Fruit fly (Drosophila melanogaster): ENCODE measurements around the gene CG10472.

The CG10472 gene

dm6 chr3L:6094697-6095096 is 32.0 kb upstream of the CG10472 start, which contains the start of the genes CG10467 and loj (continued):
- peak; percentile 93 for TF ChIP-seq CG31224 (GFP tag; IDR thresholded peaks at IDR 0.05)
- peak; percentile 94 for TF ChIP-seq cato (GFP tag; optimal IDR thresholded peaks at IDR 0.05; ENCODE audit: borderline replicate concordance)
- TF ChIP-seq Sin3A (optimal IDR thresholded peaks at IDR 0.05) = peak; percentile 50
- TF ChIP-seq Mrtf (GFP tag; IDR thresholded peaks at IDR 0.05) = peak; percentile 96
- no peak for TF ChIP-seq D (optimal IDR thresholded peaks at IDR 0.05)
- TF ChIP-seq D (GFP tag; optimal IDR thresholded peaks at IDR 0.05) = peak; percentile 91
- TF ChIP-seq nmo (GFP tag; optimal IDR thresholded peaks at IDR 0.05) = peak; percentile 98
- TF ChIP-seq hkb (optimal IDR thresholded peaks at IDR 0.05) = no peak
- TF ChIP-seq hkb (GFP tag; IDR thresholded peaks at IDR 0.05) = peak; percentile 90
- peak; percentile 87 for TF ChIP-seq Nf-YA (GFP tag; IDR thresholded peaks at IDR 0.05)
- TF ChIP-seq CG11695 (GFP tag; IDR thresholded peaks at IDR 0.05) = peak; percentile 89
- peak; percentile 86 for TF ChIP-seq CG13296 (GFP tag; optimal IDR thresholded peaks at IDR 0.05)
- TF ChIP-seq CG10209 (GFP tag; optimal IDR thresholded peaks at IDR 0.05) = peak; percentile 95
- peak; percentile 72 for TF ChIP-seq ac (GFP tag; optimal IDR thresholded peaks at IDR 0.05)
- TF ChIP-seq slp2 (GFP tag; optimal IDR thresholded peaks at IDR 0.05) = peak; percentile 72
- TF ChIP-seq mam (GFP tag; optimal IDR thresholded peaks at IDR 0.05) = peak; percentile 93
- peak; percentile 98 for TF ChIP-seq ranshi (GFP tag; IDR thresholded peaks at IDR 0.05)
- peak; percentile 73 for TF ChIP-seq Deaf1 (tag; optimal IDR thresholded peaks at IDR 0.05)
- peak; percentile 63 for TF ChIP-seq CG3995 (GFP tag; optimal IDR thresholded peaks at IDR 0.05)
- peak; percentile 90 for TF ChIP-seq sd (tag; optimal IDR thresholded peaks at IDR 0.05)
- peak; percentile 96 for TF ChIP-seq CG2889 (GFP tag; IDR thresholded peaks at IDR 0.05)
- peak; percentile 77; the same call in 1 of the 2 replicates for TF ChIP-seq aop (GFP tag; IDR thresholded peaks at IDR 0.05)
- no peak for TF ChIP-seq HLHmδ (GFP tag; optimal IDR thresholded peaks at IDR 0.05)
- peak; percentile 60 for TF ChIP-seq Atf-2 (GFP tag; optimal IDR thresholded peaks at IDR 0.05)
- TF ChIP-seq CG42726 (GFP tag; IDR thresholded peaks at IDR 0.05; ENCODE audit: partially characterized antibody) = peak; percentile 53; the same call in 1 of the 2 replicates
- TF ChIP-seq Meics (GFP tag; optimal IDR thresholded peaks at IDR 0.05) = peak; percentile 92
- no peak for TF ChIP-seq Neu2 (GFP tag; optimal IDR thresholded peaks at IDR 0.05; ENCODE audit: borderline replicate concordance)
- TF ChIP-seq CG7357 (GFP tag; IDR thresholded peaks at IDR 0.05) = peak; percentile 92
- TF ChIP-seq Nf-YC (tag; optimal IDR thresholded peaks at IDR 0.05) = peak; percentile 80
- peak; percentile 80 for TF ChIP-seq CG6813 (GFP tag; optimal IDR thresholded peaks at IDR 0.05)
- peak; percentile 23 for TF ChIP-seq CG11398 (GFP tag; optimal IDR thresholded peaks at IDR 0.05)
- TF ChIP-seq CG9609 (GFP tag; optimal IDR thresholded peaks at IDR 0.05) = peak; percentile 80
- peak; percentile 82 for TF ChIP-seq CG13287 (GFP tag; IDR thresholded peaks at IDR 0.05; ENCODE audit: partially characterized antibody)
- TF ChIP-seq wek (GFP tag; optimal IDR thresholded peaks at IDR 0.05) = no peak
- no peak for TF ChIP-seq eyg (GFP tag; optimal IDR thresholded peaks at IDR 0.05)
- peak; percentile 93 for TF ChIP-seq CG13894 (tag; optimal IDR thresholded peaks at IDR 0.05)
- TF ChIP-seq crp (GFP tag; optimal IDR thresholded peaks at IDR 0.05) = peak; percentile 91 to 97
- TF ChIP-seq B-H2 (GFP tag; optimal IDR thresholded peaks at IDR 0.05) = peak; percentile 94
- peak; percentile 53 for TF ChIP-seq mirr (GFP tag; optimal IDR thresholded peaks at IDR 0.05)
- TF ChIP-seq CG18764 (GFP tag; optimal IDR thresholded peaks at IDR 0.05) = peak; percentile 92
- peak; percentile 91 for TF ChIP-seq Sry-δ (GFP tag; optimal IDR thresholded peaks at IDR 0.05)
- peak; percentile 83 for TF ChIP-seq cwo (GFP tag; optimal IDR thresholded peaks at IDR 0.05)
- peak; percentile 97 for TF ChIP-seq Sox102F (GFP tag; optimal IDR thresholded peaks at IDR 0.05)
- TF ChIP-seq Myb (GFP tag; optimal IDR thresholded peaks at IDR 0.05) = peak; percentile 64
- TF ChIP-seq Gsc (GFP tag; IDR thresholded peaks at IDR 0.05) = peak; percentile 95
- TF ChIP-seq sim (GFP tag; IDR thresholded peaks at IDR 0.05) = peak; percentile 71; the same call in 1 of the 2 replicates
- TF ChIP-seq grau (tag; optimal IDR thresholded peaks at IDR 0.05) = peak; percentile 95
- TF ChIP-seq CG12155 (GFP tag; optimal IDR thresholded peaks at IDR 0.05) = peak; percentile 96
- peak; percentile 87 for TF ChIP-seq Taf1 (GFP tag; IDR thresholded peaks at IDR 0.05)
- peak; percentile 94 for TF ChIP-seq ci (GFP tag; IDR thresholded peaks at IDR 0.05)
- TF ChIP-seq CG9797 (GFP tag; optimal IDR thresholded peaks at IDR 0.05) = peak; percentile 47
- peak; percentile 91 for TF ChIP-seq ham (GFP tag; IDR thresholded peaks at IDR 0.05)

All from whole organism, embryonic.